Fruit fly (Drosophila melanogaster) whole organism, prepupa: ENCODE measurements around the gene Ir7g.

Source experiments
- CG10631 ChIP-seq: fragments of 200-800 bp; sonication (Bioruptor generic); optimal IDR thresholded peaks from 2 replicates; lab custom pipeline; 2016; ENCODE audit warnings: missing biosample characterization, missing genetic modification characterization
- CG11294 ChIP-seq: fragments of 200-800 bp; sonication (Bioruptor generic); IDR thresholded peaks from 2 replicates; pipeline ENCODE4 v1.3.6; 2022; ENCODE audit warnings: missing biosample characterization, missing genetic modification characterization
- CG11902 ChIP-seq: fragments of 200-800 bp; sonication (Bioruptor generic); optimal IDR thresholded peaks from 3 replicates; lab custom pipeline; 2016; ENCODE audit warnings: missing biosample characterization, missing genetic modification characterization
- CG15336 ChIP-seq: fragments of 200-800 bp; sonication (Bioruptor generic); IDR thresholded peaks from 2 replicates; pipeline ENCODE4 v1.3.6; 2022; ENCODE audit warnings: missing biosample characterization, missing genetic modification characterization
- CG3032 ChIP-seq: fragments of 200-800 bp; optimal IDR thresholded peaks from 2 replicates; lab custom pipeline; 2019; ENCODE audit warnings: missing biosample characterization, mild to moderate bottlenecking, missing genetic modification characterization, moderate library complexity
- CG31627 ChIP-seq: fragments of 200-800 bp; sonication (Bioruptor generic); optimal IDR thresholded peaks from 3 replicates; lab custom pipeline; 2016; ENCODE audit warnings: missing biosample characterization, missing genetic modification characterization
- CG32006 ChIP-seq: fragments of 200-800 bp; sonication (Bioruptor generic); optimal IDR thresholded peaks from 3 replicates; lab custom pipeline; 2017; ENCODE audit warnings: missing biosample characterization, mild to moderate bottlenecking, missing genetic modification characterization
- CG34406 ChIP-seq: fragments of 200-800 bp; sonication (Bioruptor generic); optimal IDR thresholded peaks from 3 replicates; lab custom pipeline; 2016; ENCODE audit warnings: missing biosample characterization, missing genetic modification characterization
- CG3919 ChIP-seq: fragments of 200-800 bp; sonication (Bioruptor generic); optimal IDR thresholded peaks from 3 replicates; lab custom pipeline; 2016; ENCODE audit warnings: missing biosample characterization, missing genetic modification characterization
- CG4318 ChIP-seq: fragments of 200-800 bp; sonication (Bioruptor generic); optimal IDR thresholded peaks from 3 replicates; lab custom pipeline; 2017; ENCODE audit warnings: missing biosample characterization, mild to moderate bottlenecking, missing genetic modification characterization
- CG6163 ChIP-seq: fragments of 200-800 bp; sonication (Bioruptor generic); IDR thresholded peaks from 3 replicates; pipeline ENCODE4 v1.3.6; 2022; ENCODE audit warnings: missing biosample characterization, missing genetic modification characterization
- CG6276 ChIP-seq: fragments of 200-800 bp; sonication (Bioruptor generic); optimal IDR thresholded peaks from 2 replicates; lab custom pipeline; 2017; ENCODE audit warnings: missing biosample characterization, mild to moderate bottlenecking, missing genetic modification characterization
- CG6808 ChIP-seq: fragments of 200-800 bp; sonication (Bioruptor generic); optimal IDR thresholded peaks from 3 replicates; lab custom pipeline; 2017; ENCODE audit warnings: missing biosample characterization, missing genetic modification characterization, mild to moderate bottlenecking, moderate library complexity, missing genetic modification reagents
- CG6854 ChIP-seq: fragments of 200-800 bp; sonication (Bioruptor generic); optimal IDR thresholded peaks from 2 replicates; lab custom pipeline; 2017; ENCODE audit warnings: missing biosample characterization, mild to moderate bottlenecking, missing genetic modification characterization
- CG8119 ChIP-seq: fragments of 200-800 bp; sonication (Bioruptor generic); IDR thresholded peaks from 3 replicates; pipeline ENCODE4 v1.3.6; 2022; ENCODE audit warnings: missing biosample characterization, missing genetic modification characterization
- CG8319 ChIP-seq: fragments of 200-800 bp; sonication (Bioruptor generic); optimal IDR thresholded peaks from 3 replicates; lab custom pipeline; 2016; ENCODE audit warnings: missing biosample characterization, missing genetic modification characterization
- Eip75B ChIP-seq: fragments of 200-800 bp; sonication (Bioruptor generic); optimal IDR thresholded peaks from 3 replicates; lab custom pipeline; 2016; ENCODE audit warnings: missing biosample characterization, missing genetic modification characterization
- Eip93F ChIP-seq: fragments of 200-800 bp; sonication (Bioruptor generic); optimal IDR thresholded peaks from 2 replicates; lab custom pipeline; 2016; ENCODE audit warnings: missing biosample characterization, mild to moderate bottlenecking, missing genetic modification characterization
- Ets21C ChIP-seq: fragments of 200-800 bp; sonication (Bioruptor generic); optimal IDR thresholded peaks from 3 replicates; lab custom pipeline; 2016; ENCODE audit warnings: missing biosample characterization, missing genetic modification characterization
- Ets96B ChIP-seq: fragments of 200-800 bp; optimal IDR thresholded peaks from 2 replicates; lab custom pipeline; 2019; ENCODE audit warnings: missing biosample characterization, mild to moderate bottlenecking, missing genetic modification characterization, moderate library complexity
- Gug ChIP-seq: fragments of 200-800 bp; sonication (Bioruptor generic); IDR thresholded peaks from 2 replicates; pipeline ENCODE4 v1.3.6; 2022; ENCODE audit warnings: missing biosample characterization, missing genetic modification characterization
- Hr38 ChIP-seq: sonication (Bioruptor generic); optimal IDR thresholded peaks from 2 replicates; lab custom pipeline; 2016; ENCODE audit warnings: missing biosample characterization, missing genetic modification characterization
- Hr4 ChIP-seq: fragments of 200-800 bp; sonication (Bioruptor generic); optimal IDR thresholded peaks from 3 replicates; lab custom pipeline; 2016; ENCODE audit warnings: missing biosample characterization, missing genetic modification characterization
- Lpt ChIP-seq: fragments of 200-800 bp; sonication (Bioruptor generic); optimal IDR thresholded peaks from 3 replicates; lab custom pipeline; 2016; ENCODE audit warnings: missing biosample characterization, missing genetic modification characterization
- OdsH ChIP-seq: fragments of 200-800 bp; sonication (Bioruptor generic); optimal IDR thresholded peaks from 3 replicates; lab custom pipeline; 2016; ENCODE audit warnings: missing biosample characterization, missing genetic modification characterization
- Smox ChIP-seq: fragments of 200-800 bp; sonication (Bioruptor generic); optimal IDR thresholded peaks from 3 replicates; lab custom pipeline; 2016; ENCODE audit warnings: missing biosample characterization, missing genetic modification characterization
- achi ChIP-seq: fragments of 200-800 bp; sonication (Bioruptor generic); optimal IDR thresholded peaks from 3 replicates; lab custom pipeline; 2016; ENCODE audit warnings: missing biosample characterization, missing genetic modification characterization
- esn ChIP-seq: fragments of 200-800 bp; sonication (Bioruptor generic); optimal IDR thresholded peaks from 2 replicates; lab custom pipeline; 2016; ENCODE audit warnings: missing biosample characterization, mild to moderate bottlenecking, missing genetic modification characterization, moderate library complexity
- fd85E ChIP-seq: fragments of 200-800 bp; sonication (Bioruptor generic); optimal IDR thresholded peaks from 3 replicates; lab custom pipeline; 2016; ENCODE audit warnings: missing biosample characterization, missing genetic modification characterization
- lz ChIP-seq: fragments of 200-800 bp; sonication (Bioruptor generic); optimal IDR thresholded peaks from 3 replicates; lab custom pipeline; 2016; ENCODE audit warnings: missing biosample characterization, missing genetic modification characterization
- svp ChIP-seq: fragments of 200-800 bp; sonication (Bioruptor generic); peaks from one replicate; lab custom pipeline; 2016; ENCODE audit warnings: missing biosample characterization, missing genetic modification characterization

Ir7g gene

dm6 chrX:7884360-7884759 is at the start of gene Ir7g:
TSS of gene Ir7g (plus strand) at chrX:7884660.
- TF ChIP-seq OdsH (GFP tag; lab: Kevin White, UChicago): no peak
- TF ChIP-seq CG6163: no peak
- TF ChIP-seq CG4318 (GFP tag; lab: Kevin White, UChicago): no peak
- no peak for TF ChIP-seq lz (GFP tag; lab: Kevin White, UChicago)
- TF ChIP-seq CG11294: no peak
- TF ChIP-seq CG32006 (GFP tag; lab: Kevin White, UChicago): no peak
- TF ChIP-seq Eip75B (GFP tag; lab: Kevin White, UChicago): no peak
- TF ChIP-seq CG6854 (GFP tag; lab: Kevin White, UChicago): no peak
- TF ChIP-seq CG6276 (GFP tag; lab: Kevin White, UChicago): no peak
- TF ChIP-seq CG11902 (GFP tag; lab: Kevin White, UChicago): no peak
- TF ChIP-seq Lpt: no peak
- TF ChIP-seq CG8319 (GFP tag; lab: Kevin White, UChicago): no peak
- TF ChIP-seq esn (GFP tag; lab: Kevin White, UChicago): no peak
- no peak for TF ChIP-seq svp (GFP tag; lab: Kevin White, UChicago)

- TF ChIP-seq Smox (GFP tag; lab: Kevin White, UChicago): no peak
- no peak for TF ChIP-seq Ets96B (tag; lab: Kevin White, UChicago)
- TF ChIP-seq CG31627: no peak
Measured at dm6 chrX:7854144-7854543, 30.3 kb upstream of the Ir7g start, which contains the start of gene CG10920. TSS of gene CG10920 (minus strand) at chrX:7854244.

- TF ChIP-seq CG10631 (GFP tag; lab: Kevin White, UChicago) (no peak), CG6276 (GFP tag; lab: Kevin White, UChicago) (no peak), CG8119 (no peak), CG6854 (GFP tag; lab: Kevin White, UChicago) (no peak)
Measured at dm6 chrX:7857873-7858272, 26.6 kb upstream of the Ir7g start, which contains the start of gene CG1409. TSS of gene CG1409 (plus strand) at chrX:7858173.

dm6 chrX:7866868-7867267 is 17.6 kb upstream of the Ir7g start, which contains the start of gene Ir7b:
TSS of gene Ir7b (minus strand) at chrX:7866968.
- TF ChIP-seq Ets21C (GFP tag; lab: Kevin White, UChicago) (no peak), CG8119 (no peak), CG31627 (no peak), Gug (GFP tag; lab: Robert Waterston, UW) (no peak), Eip93F (GFP tag; lab: Kevin White, UChicago) (no peak), Hr38 (no peak), fd85E (no peak), CG8319 (GFP tag; lab: Kevin White, UChicago) (no peak), CG11294 (no peak), CG15336 (GFP tag; lab: Robert Waterston, UW) (no peak), achi (GFP tag; lab: Kevin White, UChicago) (no peak), Hr4 (GFP tag; lab: Kevin White, UChicago) (no peak), CG6163 (no peak)
- TF ChIP-seq, all 60 proteins: peak for 0

- TF ChIP-seq CG6808: no peak
- no peak for TF ChIP-seq CG3032
Measured at dm6 chrX:7873172-7873930, 11.1 kb upstream of the Ir7g start, which contains the start of gene dec. TSS of gene dec (minus strand) at chrX:7873222.

dm6 chrX:7874094-7874493 is 10.4 kb upstream of the Ir7g start, which contains the start of gene Ir7c:
TSS of gene Ir7c (plus strand) at chrX:7874394.
- TF ChIP-seq CG34406 (GFP tag; lab: Kevin White, UChicago): no peak
- no peak for TF ChIP-seq CG3919 (GFP tag; lab: Kevin White, UChicago)
